Worm (Caenorhabditis elegans) whole organism, early embryonic: ENCODE data around the gene F46F5.5.

Experiments used
- B0310.2 ChIP-seq: sonication (generic microtip); optimal IDR thresholded peaks from 2 replicates; lab custom pipeline; 2016; ENCODE audit warnings: mild to moderate bottlenecking, missing genetic modification characterization, missing compliant biosample characterization
- F13C5.2 ChIP-seq: sonication (generic microtip); optimal IDR thresholded peaks from 2 replicates; lab custom pipeline; 2017; ENCODE audit warnings: mild to moderate bottlenecking, missing genetic modification characterization, inconsistent platforms, missing compliant biosample characterization
- aly-1 ChIP-seq: sonication (generic microtip); optimal IDR thresholded peaks from 2 replicates; lab custom pipeline; 2016; ENCODE audit warnings: missing genetic modification characterization, missing compliant biosample characterization
- ama-1 ChIP-seq: fragments of 150-350 bp; optimal IDR thresholded peaks from 2 replicates; lab custom pipeline; 2014
- ceh-13 ChIP-seq: fragments of 200-800 bp; sonication (Bioruptor generic); optimal IDR thresholded peaks from 2 replicates; lab custom pipeline; 2018; ENCODE audit warnings: mild to moderate bottlenecking, missing genetic modification characterization, missing compliant biosample characterization
- ceh-36 ChIP-seq: sonication (generic microtip); optimal IDR thresholded peaks from 2 replicates; lab custom pipeline; 2016; ENCODE audit warnings: missing genetic modification characterization, inconsistent platforms, missing compliant biosample characterization
- ets-7 ChIP-seq: sonication (generic microtip); optimal IDR thresholded peaks from 2 replicates; lab custom pipeline; 2016; ENCODE audit warnings: missing genotype, missing genetic modification characterization, missing compliant biosample characterization
- flt-1 ChIP-seq: fragments of 200-800 bp; sonication (Bioruptor generic); IDR thresholded peaks from 2 replicates; pipeline ENCODE4 v1.3.6; 2022; ENCODE audit warnings: missing genetic modification characterization, missing compliant biosample characterization
- hmbx-1 ChIP-seq: sonication (generic microtip); optimal IDR thresholded peaks from 2 replicates; lab custom pipeline; 2016; ENCODE audit warnings: mild to moderate bottlenecking, missing genetic modification characterization, missing compliant biosample characterization
- hmg-4 ChIP-seq: fragments of 200-800 bp; sonication (Bioruptor generic); optimal IDR thresholded peaks from 2 replicates; lab custom pipeline; 2018; ENCODE audit warnings: mild to moderate bottlenecking, missing genetic modification characterization, missing compliant biosample characterization
- hnd-1 ChIP-seq: sonication (generic microtip); optimal IDR thresholded peaks from 2 replicates; lab custom pipeline; 2016; ENCODE audit warnings: missing genetic modification characterization, missing compliant biosample characterization
- pes-1 ChIP-seq: fragments of 200-800 bp; sonication (Bioruptor generic); IDR thresholded peaks from 2 replicates; pipeline ENCODE4 v1.3.6; 2022; ENCODE audit warnings: missing genetic modification reagents, missing genetic modification characterization, missing compliant biosample characterization
- scrt-1 ChIP-seq: fragments of 200-800 bp; sonication (Bioruptor generic); IDR thresholded peaks from 2 replicates; pipeline ENCODE4 v1.3.6; 2022; ENCODE audit warnings: missing genetic modification characterization, missing compliant biosample characterization
- sea-1 ChIP-seq: fragments of 200-800 bp; sonication (Bioruptor generic); conservative IDR thresholded peaks from 2 replicates; pipeline ENCODE4 v1.3.6; 2022; ENCODE audit warnings: missing genetic modification characterization, missing compliant biosample characterization
- tbx-11 ChIP-seq: fragments of 200-800 bp; sonication (Bioruptor generic); IDR thresholded peaks from 2 replicates; pipeline ENCODE4 v1.3.6; 2022; ENCODE audit warnings: missing genetic modification characterization, missing compliant biosample characterization
- tbx-37 ChIP-seq: fragments of 200-800 bp; sonication (Bioruptor generic); conservative IDR thresholded peaks from 2 replicates; pipeline ENCODE4 v1.3.6; 2022; ENCODE audit warnings: missing genetic modification reagents, missing genetic modification characterization, missing compliant biosample characterization
- tra-4 ChIP-seq: sonication (generic microtip); optimal IDR thresholded peaks from 2 replicates; lab custom pipeline; 2017; ENCODE audit warnings: missing genetic modification characterization, missing compliant biosample characterization

F46F5.5 gene

DNA sequence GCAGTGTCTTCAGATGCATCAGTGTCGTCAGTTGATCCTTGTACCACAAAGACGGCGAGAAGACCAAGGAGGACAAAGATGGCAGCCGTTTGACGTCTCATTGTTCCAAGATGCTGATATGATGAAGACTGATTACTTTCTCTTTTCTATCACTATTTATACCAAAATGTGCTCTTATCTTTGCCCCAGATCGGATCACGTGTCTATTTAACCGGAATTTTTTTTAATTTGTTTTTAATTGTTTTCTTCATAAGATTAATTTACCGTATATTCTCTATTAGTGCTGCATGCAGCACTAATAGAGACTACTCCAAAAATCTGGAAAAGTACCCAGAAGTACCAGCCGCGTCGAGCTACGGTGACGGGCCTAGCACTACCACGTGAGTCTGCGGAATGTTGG lies 1.9 kb upstream of the F46F5.5 start, which contains the start of gene msrp-3:
Gene msrp-3 (minus strand): TSS at position 101 of the 400 bp plus-strand sequence.
- TF ChIP-seq ama-1 (lab: Kevin White, UChicago): no peak
- no peak for TF ChIP-seq hmbx-1
- no peak for TF ChIP-seq aly-1 (tag; lab: Kevin White, UChicago)
- TF ChIP-seq tra-4 (tag; lab: Kevin White, UChicago): no peak
- TF ChIP-seq sea-1 (GFP tag; lab: Robert Waterston, UW): no peak

DNA sequence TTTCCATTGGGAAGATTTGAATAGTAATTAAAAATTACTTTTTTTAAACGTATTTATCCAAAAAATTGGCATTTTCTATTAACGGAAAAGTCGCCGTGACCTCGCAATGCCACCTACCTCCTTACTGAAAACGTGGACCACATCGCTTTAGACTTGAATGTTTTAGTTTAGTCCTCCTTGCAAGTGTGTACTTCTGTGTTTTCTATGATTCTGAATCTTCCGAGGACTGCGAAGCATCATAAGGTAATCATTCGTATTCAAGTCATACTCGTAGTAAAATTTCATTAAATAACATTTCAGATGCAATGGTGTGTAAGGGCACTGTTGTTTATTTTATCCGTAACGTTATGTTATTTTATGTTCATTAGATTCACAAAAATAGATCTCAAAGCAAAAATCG lies 4.4 kb downstream of the F46F5.5 start, which contains the start of gene F46F5.11:
Gene F46F5.11 (plus strand): TSS at position 301 of the 400 bp plus-strand sequence.
- no peak for TF ChIP-seq hmbx-1
- no peak for TF ChIP-seq pes-1 (GFP tag; lab: Robert Waterston, UW)
- no peak for TF ChIP-seq B0310.2 (tag; lab: Kevin White, UChicago)
- no peak for TF ChIP-seq hnd-1 (tag; lab: Kevin White, UChicago)
- TF ChIP-seq aly-1 (tag; lab: Kevin White, UChicago): no peak
- no peak for TF ChIP-seq scrt-1 (GFP tag; lab: Robert Waterston, UW)
- TF ChIP-seq ceh-13 (GFP tag; lab: Kevin White, UChicago): no peak

DNA sequence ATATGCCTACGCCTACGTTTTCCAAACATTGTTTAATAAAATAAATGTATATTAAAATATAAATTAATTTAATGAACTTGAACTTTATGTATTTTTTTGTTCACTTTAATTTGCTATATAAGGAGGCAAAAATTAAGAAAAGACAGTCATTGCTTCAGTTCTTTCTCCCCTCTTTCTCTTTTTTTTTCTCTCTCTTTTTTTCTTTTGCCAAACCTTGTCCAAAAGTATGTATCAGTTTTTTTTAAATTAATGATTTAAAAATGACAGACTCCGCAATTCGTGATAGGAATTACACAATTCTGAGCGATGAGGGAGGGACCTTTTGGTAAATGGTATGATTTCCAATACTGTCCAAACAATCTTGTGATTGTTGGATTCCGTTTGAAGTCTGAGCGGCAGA lies 9.8 kb downstream of the F46F5.5 start, which contains the start of gene F46F5.13:
Gene F46F5.13 (plus strand): TSS at position 301 of the 400 bp plus-strand sequence.
- no peak for TF ChIP-seq tra-4 (tag; lab: Kevin White, UChicago)

DNA sequence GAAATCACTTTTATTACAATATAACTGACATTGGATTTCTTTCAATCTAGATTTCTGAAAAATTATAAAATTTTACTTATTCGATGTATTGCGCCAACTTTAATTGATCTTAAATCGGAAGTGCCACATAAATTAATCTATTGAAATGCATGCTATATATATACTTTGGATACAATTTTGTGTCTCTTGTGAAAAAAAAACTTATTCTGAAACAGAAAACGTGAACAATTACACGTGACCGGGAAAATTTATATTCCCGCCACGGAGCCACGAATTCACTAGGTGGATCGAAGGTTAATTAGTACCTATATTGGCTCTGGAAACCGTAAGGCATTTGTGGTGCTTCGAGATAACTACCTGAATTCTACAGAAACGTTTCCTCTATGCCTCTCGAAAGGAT lies 13.1 kb downstream of the F46F5.5 start, which contains the start of gene F46F5.14:
Gene F46F5.14 (plus strand): TSS at position 301 of the 400 bp plus-strand sequence.
- TF ChIP-seq scrt-1 (GFP tag; lab: Robert Waterston, UW) (no peak), tbx-11 (GFP tag; lab: Robert Waterston, UW) (no peak), pes-1 (GFP tag; lab: Robert Waterston, UW) (no peak), ceh-13 (GFP tag; lab: Kevin White, UChicago) (no peak)

ce11 chrII:797445-797844 lies 15.4 kb downstream of the F46F5.5 start:
- no peak for TF ChIP-seq hmbx-1
- no peak for TF ChIP-seq aly-1 (tag; lab: Kevin White, UChicago)
- no peak for TF ChIP-seq hnd-1 (tag; lab: Kevin White, UChicago)
- no peak for TF ChIP-seq ceh-36 (tag; lab: Kevin White, UChicago)
- no peak for TF ChIP-seq scrt-1 (GFP tag; lab: Robert Waterston, UW)
- no peak for TF ChIP-seq ceh-13 (GFP tag; lab: Kevin White, UChicago)
- no peak for TF ChIP-seq ets-7 (tag; lab: Kevin White, UChicago)
- no peak for TF ChIP-seq pes-1 (GFP tag; lab: Robert Waterston, UW)
- TF ChIP-seq B0310.2 (tag; lab: Kevin White, UChicago): no peak
- no peak for TF ChIP-seq tra-4 (tag; lab: Kevin White, UChicago)
- TF ChIP-seq F13C5.2 (tag; lab: Kevin White, UChicago): no peak
- no peak for TF ChIP-seq tbx-11 (GFP tag; lab: Robert Waterston, UW)
- TF ChIP-seq tbx-37 (GFP tag; lab: Robert Waterston, UW): no peak
- TF ChIP-seq hmg-4 (GFP tag; lab: Kevin White, UChicago): no peak
- no peak for TF ChIP-seq sea-1 (GFP tag; lab: Robert Waterston, UW)
- TF ChIP-seq ama-1 (lab: Kevin White, UChicago): no peak
- TF ChIP-seq flt-1 (GFP tag; lab: Robert Waterston, UW): no peak

- TF ChIP-seq F13C5.2 (tag; lab: Kevin White, UChicago): no peak
- no peak for TF ChIP-seq sea-1 (GFP tag; lab: Robert Waterston, UW)
- TF ChIP-seq ama-1 (lab: Kevin White, UChicago): no peak
- no peak for TF ChIP-seq aly-1 (tag; lab: Kevin White, UChicago)
- no peak for TF ChIP-seq tbx-37 (GFP tag; lab: Robert Waterston, UW)
- no peak for TF ChIP-seq flt-1 (GFP tag; lab: Robert Waterston, UW)
- no peak for TF ChIP-seq ceh-36 (tag; lab: Kevin White, UChicago)
- TF ChIP-seq ceh-13 (GFP tag; lab: Kevin White, UChicago): no peak
- no peak for TF ChIP-seq B0310.2 (tag; lab: Kevin White, UChicago)
- no peak for TF ChIP-seq hnd-1 (tag; lab: Kevin White, UChicago)
Observed at ce11 chrII:796916-797315, 15.9 kb downstream of the F46F5.5 start.

DNA sequence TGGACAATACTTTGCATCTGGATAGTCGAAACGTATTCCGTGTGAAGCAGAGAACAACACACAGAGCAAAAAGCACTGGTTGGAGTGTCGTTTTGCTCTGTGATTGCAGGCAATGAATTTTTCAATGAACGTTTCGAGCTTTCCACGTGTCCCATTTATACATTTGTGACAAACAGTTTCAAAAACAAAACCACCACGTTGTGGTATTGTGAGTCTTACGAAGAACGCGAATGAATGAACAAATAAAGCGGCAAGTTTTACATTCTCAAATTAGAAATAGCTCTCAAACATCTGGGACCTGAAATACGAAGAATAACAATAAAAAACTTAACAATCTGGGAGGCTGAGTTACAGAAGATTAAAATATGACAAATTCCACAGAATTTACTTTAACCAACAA lies 21.0 kb downstream of the F46F5.5 start, which contains the start of gene F46F5.1:
Gene F46F5.1 (minus strand): TSS at position 101 of the 400 bp plus-strand sequence.
- TF ChIP-seq scrt-1 (GFP tag; lab: Robert Waterston, UW) (no peak), hnd-1 (tag; lab: Kevin White, UChicago) (no peak), ets-7 (tag; lab: Kevin White, UChicago) (no peak), F13C5.2 (tag; lab: Kevin White, UChicago) (no peak)

ce11 chrII:788139-788538 lies 24.7 kb downstream of the F46F5.5 start, which contains the start of gene F46F5.15:
Gene F46F5.15, plus strand, starts transcription at chrII:788439.
- TF ChIP-seq ama-1 (lab: Kevin White, UChicago): no peak
- no peak for TF ChIP-seq ceh-36 (tag; lab: Kevin White, UChicago)
- no peak for TF ChIP-seq B0310.2 (tag; lab: Kevin White, UChicago)
- no peak for TF ChIP-seq tbx-37 (GFP tag; lab: Robert Waterston, UW)
